Worm (Caenorhabditis elegans) whole organism, young adult: Measurements from ENCODE around the gene mcm-2.

Experiments
- F49E8.2 ChIP-seq: sonication (generic microtip); optimal IDR thresholded peaks from 3 replicates; lab custom pipeline; 2017; ENCODE audit warnings: missing genetic modification characterization, mild to moderate bottlenecking, missing compliant biosample characterization, antibody characterized with exemption, moderate library complexity; ENCODE audit not compliant: insufficient read depth
- F52B5.7 ChIP-seq: sonication (generic microtip); optimal IDR thresholded peaks from 2 replicates; lab custom pipeline; 2016; ENCODE audit warnings: mild to moderate bottlenecking, missing genetic modification characterization, missing compliant biosample characterization
- K11D2.4 ChIP-seq: fragments of 200-800 bp; sonication (Bioruptor generic); IDR thresholded peaks from 2 replicates; pipeline ENCODE4 v1.3.6; 2022; ENCODE audit warnings: missing genetic modification reagents, missing genetic modification characterization, missing compliant biosample characterization
- K12H6.12 ChIP-seq: fragments of 200-800 bp; sonication (Bioruptor generic); optimal IDR thresholded peaks from 2 replicates; lab custom pipeline; 2018; ENCODE audit warnings: mild to moderate bottlenecking, missing genetic modification characterization, missing compliant biosample characterization
- T07F8.4 ChIP-seq: sonication (generic microtip); optimal IDR thresholded peaks from 2 replicates; lab custom pipeline; 2016; ENCODE audit warnings: mild to moderate bottlenecking, missing genetic modification characterization, moderate library complexity, missing compliant biosample characterization
- Y53F4B.3 ChIP-seq: fragments of 200-800 bp; sonication (Bioruptor generic); IDR thresholded peaks from 2 replicates; pipeline ENCODE4 v1.3.6; 2022; ENCODE audit warnings: missing genetic modification reagents, missing genetic modification characterization, missing compliant biosample characterization
- Y53G8AR.9 ChIP-seq: fragments of 200-800 bp; sonication (Bioruptor generic); conservative IDR thresholded peaks from 2 replicates; pipeline ENCODE4 v1.3.6; 2022; ENCODE audit warnings: missing genetic modification reagents, missing genetic modification characterization, missing compliant biosample characterization
- Y56A3A.18 ChIP-seq: fragments of 200-800 bp; sonication (Bioruptor generic); IDR thresholded peaks from 2 replicates; pipeline ENCODE4 v1.3.6; 2022; ENCODE audit warnings: missing genetic modification reagents, missing genetic modification characterization, missing compliant biosample characterization
- Y79H2A.3 ChIP-seq: fragments of 200-800 bp; sonication (Bioruptor generic); conservative IDR thresholded peaks from 2 replicates; pipeline ENCODE4 v1.3.6; 2022; ENCODE audit warnings: missing genetic modification reagents, missing genetic modification characterization, missing compliant biosample characterization
- ZK185.1 ChIP-seq: sonication (generic microtip); optimal IDR thresholded peaks from 2 replicates; lab custom pipeline; 2016; ENCODE audit warnings: mild to moderate bottlenecking, missing genetic modification characterization, missing compliant biosample characterization; ENCODE audit not compliant: poor library complexity, severe bottlenecking
- aptf-3 ChIP-seq: fragments of 200-800 bp; sonication (Bioruptor generic); IDR thresholded peaks from 2 replicates; pipeline ENCODE4 v1.3.6; 2022; ENCODE audit warnings: missing genetic modification characterization, missing compliant biosample characterization
- atf-7 ChIP-seq: sonication (generic microtip); optimal IDR thresholded peaks from 2 replicates; lab custom pipeline; 2017; ENCODE audit warnings: mild to moderate bottlenecking, missing genetic modification characterization, missing compliant biosample characterization
- attf-3 ChIP-seq: fragments of 200-800 bp; sonication (Bioruptor generic); conservative IDR thresholded peaks from 2 replicates; pipeline ENCODE4 v1.3.6; 2022; ENCODE audit warnings: missing genetic modification reagents, missing genetic modification characterization, missing compliant biosample characterization
- cebp-2 ChIP-seq: fragments of 200-800 bp; sonication (Bioruptor generic); IDR thresholded peaks from 2 replicates; pipeline ENCODE4 v1.3.6; 2022; ENCODE audit warnings: missing genetic modification characterization, missing compliant biosample characterization
- chd-7 ChIP-seq: sonication (generic microtip); optimal IDR thresholded peaks from 2 replicates; lab custom pipeline; 2016; ENCODE audit warnings: mild to moderate bottlenecking, missing genetic modification characterization, moderate library complexity, missing compliant biosample characterization
- die-1 ChIP-seq: sonication (generic microtip); optimal IDR thresholded peaks from 2 replicates; lab custom pipeline; 2016; ENCODE audit warnings: missing genotype, mild to moderate bottlenecking, missing genetic modification characterization, missing compliant biosample characterization
- dox-1 ChIP-seq: fragments of 200-800 bp; sonication (Bioruptor generic); IDR thresholded peaks from 2 replicates; pipeline ENCODE4 v1.3.6; 2022; ENCODE audit warnings: missing genetic modification reagents, missing genetic modification characterization, missing compliant biosample characterization
- dpl-1 ChIP-seq: fragments of 150-350 bp; optimal IDR thresholded peaks from 2 replicates; lab custom pipeline; 2014; ENCODE audit warnings: missing biosample characterization, missing genetic modification reagents, missing genetic modification characterization
- ekl-4 ChIP-seq: fragments of 200-800 bp; sonication (Bioruptor generic); IDR thresholded peaks from 2 replicates; pipeline ENCODE4 v1.3.6; 2022; ENCODE audit warnings: missing genetic modification reagents, missing genetic modification characterization, missing compliant biosample characterization
- fkh-3 ChIP-seq: sonication (generic microtip); optimal IDR thresholded peaks from 2 replicates; lab custom pipeline; 2016; ENCODE audit warnings: mild to moderate bottlenecking, missing genetic modification characterization, missing compliant biosample characterization
- gei-17 ChIP-seq: fragments of 200-800 bp; sonication (Bioruptor generic); optimal IDR thresholded peaks from 2 replicates; lab custom pipeline; 2018; ENCODE audit warnings: mild to moderate bottlenecking, missing genetic modification characterization, missing compliant biosample characterization
- hlh-12 ChIP-seq: sonication (generic microtip); optimal IDR thresholded peaks from 2 replicates; lab custom pipeline; 2016; ENCODE audit warnings: missing genetic modification characterization, missing compliant biosample characterization
- hrde-1 ChIP-seq: sonication (generic microtip); optimal IDR thresholded peaks from 2 replicates; lab custom pipeline; 2016; ENCODE audit warnings: missing genetic modification characterization, mild to moderate bottlenecking, missing compliant biosample characterization, moderate library complexity, missing genotype, missing genetic modification reagents, borderline replicate concordance
- let-607 ChIP-seq, 2 experiments: fragments of 200-800 bp in 1 of 2; sonication (Bioruptor generic) in 1 of 2; sonication (generic microtip) in 1 of 2; optimal IDR thresholded peaks; 2 replicates each; lab custom pipeline; 2016 to 2018; ENCODE audit warnings: mild to moderate bottlenecking in 2 of 2, missing compliant biosample characterization in 2 of 2, missing genetic modification characterization in 2 of 2, moderate library complexity in 2 of 2, missing genotype in 1 of 2
- madf-10 ChIP-seq: sonication (generic microtip); optimal IDR thresholded peaks from 2 replicates; lab custom pipeline; 2016; ENCODE audit warnings: mild to moderate bottlenecking, missing genetic modification characterization, missing compliant biosample characterization
- nfya-2 ChIP-seq: fragments of 200-800 bp; sonication (Bioruptor generic); IDR thresholded peaks from 2 replicates; pipeline ENCODE4 v1.3.6; 2022; ENCODE audit warnings: missing genetic modification reagents, missing genetic modification characterization, missing compliant biosample characterization
- nhr-179 ChIP-seq: sonication (generic microtip); optimal IDR thresholded peaks from 2 replicates; lab custom pipeline; 2016; ENCODE audit warnings: mild to moderate bottlenecking, missing genetic modification characterization, missing compliant biosample characterization
- nhr-90 ChIP-seq: sonication (generic microtip); optimal IDR thresholded peaks from 2 replicates; lab custom pipeline; 2016; ENCODE audit warnings: missing genotype, mild to moderate bottlenecking, missing genetic modification characterization, missing compliant biosample characterization
- pha-4 ChIP-seq: fragments of 150-350 bp; sonication (generic microtip); optimal IDR thresholded peaks from 2 replicates; lab custom pipeline; 2014; ENCODE audit warnings: missing biosample characterization, missing genetic modification reagents, missing genetic modification characterization
- rpc-1 ChIP-seq, 2 experiments: fragments of 150-350 bp in 1 of 2; sonication (generic microtip) in 1 of 2; optimal IDR thresholded peaks; 2 replicates each; lab custom pipeline; 2014 to 2018; ENCODE audit warnings: missing biosample characterization in 1 of 2, missing genetic modification characterization in 1 of 2, missing genetic modification reagents in 1 of 2, missing genotype in 1 of 2
- sea-2 ChIP-seq: fragments of 200-800 bp; sonication (Bioruptor generic); IDR thresholded peaks from 2 replicates; pipeline ENCODE4 v1.3.6; 2022; ENCODE audit warnings: missing genetic modification characterization, missing compliant biosample characterization
- snpc-1.3 ChIP-seq: sonication (generic microtip); optimal IDR thresholded peaks from 2 replicates; lab custom pipeline; 2017; ENCODE audit warnings: missing genetic modification characterization, mild to moderate bottlenecking, missing compliant biosample characterization, antibody characterized with exemption, moderate library complexity, missing genotype, missing genetic modification reagents; ENCODE audit not compliant: insufficient read depth
- snpc-4 ChIP-seq, 5 experiments: fragments of 150-350 bp in 1 of 5; sonication (generic microtip) in 4 of 5; optimal IDR thresholded peaks; 2 replicates each; lab custom pipeline; 2014 to 2018; ENCODE audit warnings: missing genetic modification characterization in 5 of 5, missing biosample characterization in 3 of 5, antibody characterized with exemption in 2 of 5, mild to moderate bottlenecking in 2 of 5, missing compliant biosample characterization in 2 of 5, missing genotype in 2 of 5, moderate library complexity in 2 of 5, missing genetic modification reagents in 1 of 5
- tlf-1 ChIP-seq: fragments of 200-800 bp; sonication (Bioruptor generic); optimal IDR thresholded peaks from 2 replicates; lab custom pipeline; 2018; ENCODE audit warnings: mild to moderate bottlenecking, missing genetic modification characterization, missing compliant biosample characterization
- unc-62 ChIP-seq: fragments of 150-350 bp; optimal IDR thresholded peaks from 2 replicates; lab custom pipeline; 2014; ENCODE audit warnings: missing biosample characterization, missing genetic modification reagents, missing genetic modification characterization
- xnd-1 ChIP-seq: sonication (generic microtip); optimal IDR thresholded peaks from 2 replicates; lab custom pipeline; 2016; ENCODE audit warnings: missing genotype, missing genetic modification reagents, missing genetic modification characterization, missing compliant biosample characterization
- zfh-2 ChIP-seq: fragments of 200-800 bp; sonication (Bioruptor generic); conservative IDR thresholded peaks from 2 replicates; pipeline ENCODE4 v1.3.6; 2022; ENCODE audit warnings: missing genetic modification reagents, missing genetic modification characterization, missing compliant biosample characterization
- zim-3 ChIP-seq: sonication (generic microtip); optimal IDR thresholded peaks from 2 replicates; lab custom pipeline; 2017; ENCODE audit warnings: mild to moderate bottlenecking, missing genetic modification characterization, moderate library complexity, missing compliant biosample characterization
- ztf-18 ChIP-seq: sonication (generic microtip); optimal IDR thresholded peaks from 2 replicates; lab custom pipeline; 2016; ENCODE audit warnings: missing genotype, mild to moderate bottlenecking, missing genetic modification characterization, missing compliant biosample characterization
- ztf-22 ChIP-seq: fragments of 200-800 bp; sonication (Bioruptor generic); optimal IDR thresholded peaks from 2 replicates; lab custom pipeline; 2018; ENCODE audit warnings: mild to moderate bottlenecking, missing genetic modification characterization, moderate library complexity, missing compliant biosample characterization
- ztf-6 ChIP-seq: fragments of 200-800 bp; sonication (Bioruptor generic); IDR thresholded peaks from 2 replicates; pipeline ENCODE4 v1.3.6; 2022; ENCODE audit warnings: missing genetic modification reagents, missing genetic modification characterization, missing compliant biosample characterization

The mcm-2 gene

ce11 chrII:11974048-11974995 lies 32.1 kb downstream of the mcm-2 start (continued):
- TF ChIP-seq nhr-90 (tag; lab: Kevin White, UChicago) (no peak), ZK185.1 (tag; lab: Kevin White, UChicago) (peak; percentile 43)

DNA sequence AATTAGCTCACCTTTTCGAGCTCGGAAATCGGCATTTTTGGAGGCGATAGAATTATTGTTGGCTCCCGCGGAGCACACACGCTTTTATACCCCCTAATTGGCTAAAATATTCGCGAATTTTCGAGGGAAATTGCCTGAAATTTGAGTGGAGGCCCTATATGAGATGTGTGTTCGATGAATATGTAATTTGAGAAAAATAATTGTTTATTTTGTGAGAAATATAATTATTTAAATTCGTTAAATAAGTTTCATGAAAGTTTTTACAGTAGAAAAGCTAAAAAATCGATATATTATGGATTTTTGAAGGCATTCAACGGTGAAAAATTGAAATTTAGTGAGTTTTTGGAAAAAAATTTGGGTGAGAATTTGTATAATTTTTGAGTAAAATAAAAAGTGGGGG lies 32.8 kb downstream of the mcm-2 start, which contains the start of gene acbp-6:
acbp-6 (minus strand) TSS at position 101 of the 400 bp plus-strand sequence.
- no peak for TF ChIP-seq hlh-12 (tag; lab: Kevin White, UChicago)
- TF ChIP-seq Y53G8AR.9 (GFP tag; lab: Robert Waterston, UW), result 0 out of 2 replicates have a peak, but pooled peaks have one; percentile 22

DNA sequence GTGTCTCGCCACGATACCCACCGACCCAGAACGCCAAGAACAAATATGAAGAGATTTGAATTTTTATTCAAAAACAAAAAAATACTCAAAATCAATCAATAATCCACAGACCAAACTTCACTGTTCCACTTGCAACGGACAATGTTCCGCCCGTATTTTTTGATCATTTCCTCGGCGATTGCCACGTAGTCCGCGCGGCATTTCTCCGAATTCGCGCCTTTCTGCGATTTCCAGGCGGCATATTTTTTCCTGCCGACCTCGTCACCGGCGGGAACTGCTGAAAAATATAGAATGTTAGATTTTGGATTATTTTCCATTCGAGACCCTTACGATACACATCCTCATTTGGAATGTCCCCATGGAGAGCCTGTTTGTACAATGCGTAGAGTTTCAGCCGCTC lies 34.2 kb downstream of the mcm-2 start:
- no peak for TF ChIP-seq F52B5.7 (tag; lab: Kevin White, UChicago)
- no peak for TF ChIP-seq gei-17
- TF ChIP-seq atf-7 (tag; lab: Kevin White, UChicago), result no peak
- no peak for TF ChIP-seq cebp-2 (GFP tag; lab: Robert Waterston, UW)
- TF ChIP-seq ztf-18 (tag; lab: Kevin White, UChicago), result no peak
- TF ChIP-seq ztf-22 (GFP tag; lab: Kevin White, UChicago), result no peak
- TF ChIP-seq hrde-1 (tag; lab: Kevin White, UChicago), result peak; percentile 81
- TF ChIP-seq sea-2, result no peak
- no peak for TF ChIP-seq hlh-12 (tag; lab: Kevin White, UChicago)
- no peak for TF ChIP-seq zfh-2 (GFP tag; lab: Robert Waterston, UW)
- no peak for TF ChIP-seq pha-4 (tag; lab: Kevin White, UChicago)
- TF ChIP-seq snpc-1.3, result no peak
- TF ChIP-seq aptf-3, result no peak
- no peak for TF ChIP-seq T07F8.4 (tag; lab: Kevin White, UChicago)
- no peak; the same call in 1 of the 2 replicates for TF ChIP-seq ekl-4 (GFP tag; lab: Robert Waterston, UW)
- TF ChIP-seq Y53F4B.3 (GFP tag; lab: Robert Waterston, UW), result no peak
- peak; percentile 41 for TF ChIP-seq die-1
- peak; percentile 51 for TF ChIP-seq tlf-1
- TF ChIP-seq zim-3, result peak; percentile 7
- TF ChIP-seq ZK185.1 (tag; lab: Kevin White, UChicago), result no peak
- TF ChIP-seq rpc-1 (optimal IDR thresholded peaks at IDR 0.05; lab: Kevin White, UChicago), result no peak
- TF ChIP-seq rpc-1 (tag; optimal IDR thresholded peaks at IDR 0.05; lab: Kevin White, UChicago), result no peak
- no peak for TF ChIP-seq Y56A3A.18
- no peak for TF ChIP-seq chd-7 (tag; lab: Kevin White, UChicago)
- no peak for TF ChIP-seq attf-3 (GFP tag; lab: Robert Waterston, UW)
- TF ChIP-seq K11D2.4, result no peak
- TF ChIP-seq nfya-2 (GFP tag; lab: Robert Waterston, UW), result no peak
- TF ChIP-seq nhr-179, result no peak
- TF ChIP-seq dox-1, result peak; percentile 43; the same call in 1 of the 2 replicates
- TF ChIP-seq F49E8.2, result no peak
- no peak for TF ChIP-seq unc-62 (GFP tag; lab: Kevin White, UChicago)
- peak; percentile 28 for TF ChIP-seq dpl-1 (GFP tag; lab: Kevin White, UChicago)
- no peak for TF ChIP-seq let-607 (tag; optimal IDR thresholded peaks at IDR 0.05; lab: Kevin White, UChicago)
- TF ChIP-seq snpc-4 (GFP tag; optimal IDR thresholded peaks at IDR 0.05; lab: Kevin White, UChicago), result no peak
- TF ChIP-seq snpc-4 (tag; optimal IDR thresholded peaks at IDR 0.05; lab: Kevin White, UChicago), result no peak
- peak; percentile 36 for TF ChIP-seq xnd-1
- TF ChIP-seq ztf-6 (GFP tag; lab: Robert Waterston, UW), result no peak
- TF ChIP-seq Y79H2A.3 (GFP tag; lab: Robert Waterston, UW), result no peak
- TF ChIP-seq fkh-3 (tag; lab: Kevin White, UChicago), result no peak
- TF ChIP-seq madf-10 (tag; lab: Kevin White, UChicago), result no peak
- no peak for TF ChIP-seq K12H6.12 (tag; lab: Kevin White, UChicago)
